Fruit fly (Drosophila melanogaster) Kc167 (cell line): ENCODE measurements around the gene Fancl.

Experiments
- Myc ChIP-seq: fragments of >200 bp; optimal IDR thresholded peaks from 2 replicates; lab custom pipeline; 2017; ENCODE audit warnings: missing external identifiers
- Sin3A ChIP-seq: fragments of >200 bp; optimal IDR thresholded peaks from 2 replicates; lab custom pipeline; 2018; ENCODE audit warnings: missing external identifiers
- h ChIP-seq: fragments of >200 bp; optimal IDR thresholded peaks from 3 replicates; lab custom pipeline; 2018; ENCODE audit warnings: missing external identifiers
- insv ChIP-seq: fragments of >200 bp; optimal IDR thresholded peaks from 3 replicates; lab custom pipeline; 2018; ENCODE audit warnings: missing external identifiers
- psq ChIP-seq: fragments of >200 bp; optimal IDR thresholded peaks from 2 replicates; lab custom pipeline; 2017; ENCODE audit warnings: missing external identifiers
- ttk ChIP-seq: sonication (Bioruptor generic); optimal IDR thresholded peaks from 2 replicates; lab custom pipeline; 2017; ENCODE audit warnings: missing external identifiers

Fancl gene

dm6 chr3R:10055951-10056350 is 3.3 kb upstream of the Fancl start, which contains the start of gene Npc2d:
TSS of gene Npc2d (minus strand) at chr3R:10056083.
- TF ChIP-seq Myc (lab: Kevin White, UChicago) (no peak), insv (lab: Kevin White, UChicago) (no peak), ttk (no peak), h (lab: Kevin White, UChicago) (no peak), Sin3A (no peak), psq (lab: Kevin White, UChicago) (no peak)

dm6 chr3R:10055004-10055403 is 2.3 kb upstream of the Fancl start:
- no peak for TF ChIP-seq insv (lab: Kevin White, UChicago)
- TF ChIP-seq psq (lab: Kevin White, UChicago), result no peak
- TF ChIP-seq Sin3A, result no peak
- no peak for TF ChIP-seq h (lab: Kevin White, UChicago)
- no peak for TF ChIP-seq ttk
- no peak for TF ChIP-seq Myc (lab: Kevin White, UChicago)

dm6 chr3R:10054278-10054975 is 1.8 kb upstream of the Fancl start:
- TF ChIP-seq ttk, result no peak
- no peak for TF ChIP-seq psq (lab: Kevin White, UChicago)

- TF ChIP-seq ttk, result no peak
- TF ChIP-seq Myc (lab: Kevin White, UChicago), result no peak
- TF ChIP-seq insv (lab: Kevin White, UChicago), result no peak
- TF ChIP-seq h (lab: Kevin White, UChicago), result no peak
- TF ChIP-seq psq (lab: Kevin White, UChicago), result no peak
- no peak for TF ChIP-seq Sin3A
Measured at dm6 chr3R:10053559-10053958, 890 bp upstream of the Fancl start.

dm6 chr3R:10048842-10049527 is 3.7 kb downstream of the Fancl start, which contains the start of gene ohgt:
TSS of gene ohgt (plus strand) at chr3R:10049199.
- TF ChIP-seq psq (lab: Kevin White, UChicago), result no peak
- TF ChIP-seq insv (lab: Kevin White, UChicago), result no peak
- TF ChIP-seq h (lab: Kevin White, UChicago), result no peak
- no peak for TF ChIP-seq Sin3A
- no peak for TF ChIP-seq ttk
- no peak for TF ChIP-seq Myc (lab: Kevin White, UChicago)

dm6 chr3R:10048775-10048841 is 4.1 kb downstream of the Fancl start, which contains the start of gene CG12811:
TSS of gene CG12811 (minus strand) at chr3R:10048797.
- no peak for TF ChIP-seq Sin3A
- no peak for TF ChIP-seq Myc (lab: Kevin White, UChicago)
- TF ChIP-seq insv (lab: Kevin White, UChicago), result no peak
- no peak for TF ChIP-seq ttk
- TF ChIP-seq psq (lab: Kevin White, UChicago), result no peak

- no peak for TF ChIP-seq Myc (lab: Kevin White, UChicago)
- TF ChIP-seq insv (lab: Kevin White, UChicago), result no peak
- TF ChIP-seq ttk, result no peak
- no peak for TF ChIP-seq Sin3A
- TF ChIP-seq psq (lab: Kevin White, UChicago), result no peak
Measured at dm6 chr3R:10048035-10048774, 4.5 kb downstream of the Fancl start.

dm6 chr3R:10045343-10045742 is 7.3 kb downstream of the Fancl start, which contains the start of the genes CG11722 and mtTFB2:
TSS of gene CG11722 (minus strand) at chr3R:10045542.
TSS of gene mtTFB2 (plus strand) at chr3R:10045574.
- TF ChIP-seq insv (lab: Kevin White, UChicago) (no peak), h (lab: Kevin White, UChicago) (no peak), psq (lab: Kevin White, UChicago) (no peak), Sin3A (no peak)

- TF ChIP-seq psq (lab: Kevin White, UChicago) (no peak), ttk (no peak), h (lab: Kevin White, UChicago) (no peak), Sin3A (no peak), insv (lab: Kevin White, UChicago) (no peak), Myc (lab: Kevin White, UChicago) (no peak)
Measured at dm6 chr3R:10042664-10043372, 9.9 kb downstream of the Fancl start, which contains the start of the genes Mical and CG3909. TSS of gene Mical (minus strand) at chr3R:10042895. TSS of gene CG3909 (plus strand) at chr3R:10043270.

- no peak for TF ChIP-seq insv (lab: Kevin White, UChicago)
- TF ChIP-seq Sin3A, result no peak
- no peak for TF ChIP-seq Myc (lab: Kevin White, UChicago)
- TF ChIP-seq ttk, result no peak
- no peak for TF ChIP-seq psq (lab: Kevin White, UChicago)
- no peak for TF ChIP-seq h (lab: Kevin White, UChicago)
Measured at dm6 chr3R:10042024-10042663, 10.5 kb downstream of the Fancl start.

dm6 chr3R:10040505-10040904 is 12.2 kb downstream of the Fancl start:
- TF ChIP-seq Myc (lab: Kevin White, UChicago), result no peak
- TF ChIP-seq insv (lab: Kevin White, UChicago), result no peak
- no peak for TF ChIP-seq h (lab: Kevin White, UChicago)
- no peak for TF ChIP-seq ttk
- no peak for TF ChIP-seq Sin3A
- TF ChIP-seq psq (lab: Kevin White, UChicago), result no peak
